Worm (Caenorhabditis elegans) whole organism, L4 larva: ENCODE results near the gene ubxn-5.

ENCODE experiments used
- D1046.2 ChIP-seq: fragments of 200-800 bp; sonication (Bioruptor generic); IDR thresholded peaks from 2 replicates; pipeline ENCODE4 v1.3.6; 2022; ENCODE audit warnings: missing genetic modification characterization, missing compliant biosample characterization
- T26A8.4 ChIP-seq: fragments of 200-800 bp; sonication (Bioruptor generic); IDR thresholded peaks from 2 replicates; pipeline ENCODE4 v1.3.6; 2022; ENCODE audit warnings: missing genetic modification characterization, missing compliant biosample characterization
- ZK337.2 ChIP-seq: fragments of 200-800 bp; sonication (Bioruptor generic); IDR thresholded peaks from 2 replicates; pipeline ENCODE4 v1.3.6; 2022; ENCODE audit warnings: missing genetic modification reagents, missing genetic modification characterization, missing compliant biosample characterization
- aha-1 ChIP-seq: fragments of 150-350 bp; peaks from one replicate; lab custom pipeline; 2014; ENCODE audit warnings: missing biosample characterization, missing genetic modification characterization
- aly-2 ChIP-seq: sonication (generic microtip); optimal IDR thresholded peaks from 2 replicates; lab custom pipeline; 2018; ENCODE audit warnings: missing biosample characterization, missing genetic modification characterization
- arid-1 ChIP-seq: fragments of 200-800 bp; sonication (Bioruptor generic); conservative IDR thresholded peaks from 2 replicates; pipeline ENCODE4 v1.3.6; 2022; ENCODE audit warnings: missing genetic modification reagents, missing genetic modification characterization, missing compliant biosample characterization
- ceh-20 ChIP-seq: fragments of 200-800 bp; sonication (Bioruptor generic); IDR thresholded peaks from 2 replicates; pipeline ENCODE4 v1.3.6; 2022; ENCODE audit warnings: missing genetic modification reagents, missing genetic modification characterization, missing compliant biosample characterization
- ceh-32 ChIP-seq: sonication (generic microtip); optimal IDR thresholded peaks from 2 replicates; lab custom pipeline; 2016; ENCODE audit warnings: mild to moderate bottlenecking, missing genetic modification characterization, missing compliant biosample characterization; ENCODE audit not compliant: poor library complexity
- ceh-44 ChIP-seq: fragments of 200-800 bp; sonication (Bioruptor generic); IDR thresholded peaks from 2 replicates; pipeline ENCODE4 v1.3.6; 2022; ENCODE audit warnings: missing genetic modification reagents, missing genetic modification characterization, missing compliant biosample characterization
- ceh-82 ChIP-seq: sonication (generic microtip); optimal IDR thresholded peaks from 2 replicates; lab custom pipeline; 2017; ENCODE audit warnings: missing biosample characterization, missing genetic modification characterization
- daf-12 ChIP-seq: fragments of 150-350 bp; optimal IDR thresholded peaks from 2 replicates; lab custom pipeline; 2014; ENCODE audit warnings: missing biosample characterization, missing genetic modification reagents, missing genetic modification characterization
- daf-16 ChIP-seq, 3 experiments: sonication (generic microtip); optimal IDR thresholded peaks; 2 replicates each; lab custom pipeline; 2016 to 2017; ENCODE audit warnings: missing genetic modification characterization in 3 of 3, missing genetic modification reagents in 3 of 3, mild to moderate bottlenecking in 2 of 3, missing compliant biosample characterization in 2 of 3, missing biosample characterization in 1 of 3, moderate library complexity in 1 of 3
- daf-19 ChIP-seq: fragments of 200-800 bp; sonication (Bioruptor generic); conservative IDR thresholded peaks from 2 replicates; pipeline ENCODE4 v1.3.6; 2022; ENCODE audit warnings: missing genetic modification characterization, missing compliant biosample characterization
- daf-8 ChIP-seq: fragments of 200-800 bp; sonication (Bioruptor generic); IDR thresholded peaks from 2 replicates; pipeline ENCODE4 v1.3.6; 2022; ENCODE audit warnings: missing genetic modification characterization, missing compliant biosample characterization
- dmd-8 ChIP-seq: fragments of 200-800 bp; sonication (Bioruptor generic); IDR thresholded peaks from 2 replicates; pipeline ENCODE4 v1.3.6; 2022; ENCODE audit warnings: missing genetic modification characterization, missing compliant biosample characterization
- dpl-1 ChIP-seq: fragments of 150-350 bp; optimal IDR thresholded peaks from 2 replicates; lab custom pipeline; 2014; ENCODE audit warnings: missing biosample characterization, missing genetic modification reagents, missing genetic modification characterization
- fkh-10 ChIP-seq: fragments of 150-350 bp; optimal IDR thresholded peaks from 2 replicates; lab custom pipeline; 2014; ENCODE audit warnings: missing biosample characterization, missing genetic modification reagents, missing genetic modification characterization
- gei-8 ChIP-seq: fragments of 200-800 bp; sonication (Bioruptor generic); optimal IDR thresholded peaks from 2 replicates; lab custom pipeline; 2018; ENCODE audit warnings: mild to moderate bottlenecking, missing genetic modification characterization, missing compliant biosample characterization
- hlh-11 ChIP-seq: fragments of 200-800 bp; sonication (Bioruptor generic); optimal IDR thresholded peaks from 2 replicates; lab custom pipeline; 2018; ENCODE audit warnings: mild to moderate bottlenecking, missing genetic modification characterization, missing compliant biosample characterization
- jun-1 ChIP-seq: fragments of 150-350 bp; optimal IDR thresholded peaks from 2 replicates; lab custom pipeline; 2014; ENCODE audit warnings: missing biosample characterization, missing genetic modification reagents, missing genetic modification characterization
- lin-15B ChIP-seq: fragments of 150-350 bp; sonication (generic microtip); optimal IDR thresholded peaks from 3 replicates; lab custom pipeline; 2014; ENCODE audit warnings: missing biosample characterization, missing genetic modification characterization
- lir-3 ChIP-seq: sonication (generic microtip); optimal IDR thresholded peaks from 2 replicates; lab custom pipeline; 2016; ENCODE audit warnings: mild to moderate bottlenecking, missing genetic modification characterization, missing compliant biosample characterization
- lsy-2 ChIP-seq, 2 experiments: fragments of 150-350 bp in 1 of 2; sonication (generic microtip) in 1 of 2; optimal IDR thresholded peaks; 2 replicates each; lab custom pipeline; 2014 to 2017; ENCODE audit warnings: missing biosample characterization in 2 of 2, missing genetic modification characterization in 2 of 2
- madf-9 ChIP-seq: fragments of 200-800 bp; sonication (Bioruptor generic); conservative IDR thresholded peaks from 2 replicates; pipeline ENCODE4 v1.3.6; 2022; ENCODE audit warnings: missing genetic modification reagents, missing genetic modification characterization, missing compliant biosample characterization
- mdl-1 ChIP-seq, 2 experiments: fragments of 150-350 bp in 1 of 2; sonication (generic microtip) in 1 of 2; optimal IDR thresholded peaks; 2 replicates each; lab custom pipeline; 2014 to 2017; ENCODE audit warnings: missing biosample characterization in 2 of 2, missing genetic modification characterization in 2 of 2
- mdt-29 ChIP-seq: fragments of 200-800 bp; sonication (Bioruptor generic); IDR thresholded peaks from 2 replicates; pipeline ENCODE4 v1.3.6; 2022; ENCODE audit warnings: missing genetic modification reagents, missing genetic modification characterization, missing compliant biosample characterization
- mxl-2 ChIP-seq: fragments of 200-800 bp; sonication (Bioruptor generic); conservative IDR thresholded peaks from 2 replicates; pipeline ENCODE4 v1.3.6; 2022; ENCODE audit warnings: missing genetic modification reagents, missing genetic modification characterization, missing compliant biosample characterization
- nhr-10 ChIP-seq: fragments of 150-350 bp; optimal IDR thresholded peaks from 2 replicates; lab custom pipeline; 2014; ENCODE audit warnings: missing biosample characterization, missing genetic modification characterization
- nhr-102 ChIP-seq: sonication (generic microtip); optimal IDR thresholded peaks from 2 replicates; lab custom pipeline; 2016; ENCODE audit warnings: mild to moderate bottlenecking, missing genetic modification characterization, moderate library complexity, missing compliant biosample characterization
- nhr-11 ChIP-seq: fragments of 150-350 bp; optimal IDR thresholded peaks from 2 replicates; lab custom pipeline; 2014; ENCODE audit warnings: missing biosample characterization, missing genetic modification characterization
- nhr-6 ChIP-seq: fragments of 150-350 bp; optimal IDR thresholded peaks from 2 replicates; lab custom pipeline; 2014; ENCODE audit warnings: missing biosample characterization, missing genetic modification characterization
- nhr-76 ChIP-seq: fragments of 150-350 bp; optimal IDR thresholded peaks from 2 replicates; lab custom pipeline; 2014; ENCODE audit warnings: missing biosample characterization, missing genetic modification characterization
- pqm-1 ChIP-seq: sonication (generic microtip); optimal IDR thresholded peaks from 2 replicates; lab custom pipeline; 2017; ENCODE audit warnings: missing biosample characterization, missing genetic modification characterization
- rbr-2 ChIP-seq: sonication (generic microtip); optimal IDR thresholded peaks from 2 replicates; lab custom pipeline; 2016; ENCODE audit warnings: missing genotype, missing genetic modification characterization, missing compliant biosample characterization
- set-16 ChIP-seq: fragments of 200-800 bp; sonication (Bioruptor generic); IDR thresholded peaks from 2 replicates; pipeline ENCODE4 v1.3.6; 2022; ENCODE audit warnings: missing genetic modification reagents, missing genetic modification characterization, missing compliant biosample characterization
- snpc-1.2 ChIP-seq: fragments of 200-800 bp; sonication (Bioruptor generic); IDR thresholded peaks from 2 replicates; pipeline ENCODE4 v1.3.6; 2022; ENCODE audit warnings: missing genetic modification reagents, missing genetic modification characterization, missing compliant biosample characterization
- unc-62 ChIP-seq, 3 experiments: fragments of 150-350 bp in 1 of 3; sonication (generic microtip); optimal IDR thresholded peaks in 2 of 3; peaks in 1 of 3; 1 replicate in 1 of 3; 2 replicates in 2 of 3; lab custom pipeline; 2014 to 2017; ENCODE audit warnings: missing biosample characterization in 3 of 3, missing genetic modification characterization in 3 of 3, missing genetic modification reagents in 3 of 3, missing genotype in 1 of 3
- zfp-2 ChIP-seq: sonication (generic microtip); optimal IDR thresholded peaks from 2 replicates; lab custom pipeline; 2016; ENCODE audit warnings: mild to moderate bottlenecking, missing genetic modification characterization, missing compliant biosample characterization
- zfp-3 ChIP-seq: fragments of 200-800 bp; sonication (Bioruptor generic); conservative IDR thresholded peaks from 2 replicates; pipeline ENCODE4 v1.3.6; 2022; ENCODE audit warnings: missing genetic modification reagents, missing genetic modification characterization, missing compliant biosample characterization
- zip-2 ChIP-seq: fragments of 150-350 bp; optimal IDR thresholded peaks from 2 replicates; lab custom pipeline; 2014; ENCODE audit warnings: missing biosample characterization, missing genetic modification characterization

The ubxn-5 gene

ce11 chrII:10271093-10271492 lies 36.8 kb upstream of the ubxn-5 start, which contains the start of gene F54B3.4:
Gene F54B3.4, minus strand, starts transcription at chrII:10271193.
- TF ChIP-seq dpl-1 (GFP tag; lab: Kevin White, UChicago) (no peak), dmd-8 (GFP tag; lab: Robert Waterston, UW) (no peak), D1046.2 (GFP tag; lab: Robert Waterston, UW) (no peak), hlh-11 (tag; lab: Kevin White, UChicago) (no peak), nhr-10 (tag; lab: Kevin White, UChicago) (no peak), nhr-11 (tag; lab: Kevin White, UChicago) (no peak), zip-2 (no peak), daf-12 (tag; lab: Kevin White, UChicago) (no peak), fkh-10 (GFP tag; lab: Kevin White, UChicago) (no peak), ceh-82 (no peak), jun-1 (tag; lab: Kevin White, UChicago) (no peak), zfp-2 (no peak), zfp-3 (no peak)

ce11 chrII:10270052-10270451 lies 35.8 kb upstream of the ubxn-5 start, which contains the start of gene F54B3.2:
Gene F54B3.2, minus strand, starts transcription at chrII:10270152.
- TF ChIP-seq pqm-1 (tag; lab: Kevin White, UChicago), result no peak
- TF ChIP-seq ceh-32 (tag; lab: Kevin White, UChicago), result no peak
- TF ChIP-seq mdl-1 (tag; optimal IDR thresholded peaks at IDR 0.05; lab: Kevin White, UChicago), result no peak
- TF ChIP-seq T26A8.4 (GFP tag; lab: Robert Waterston, UW), result no peak
- no peak for TF ChIP-seq ZK337.2 (GFP tag; lab: Robert Waterston, UW)
- TF ChIP-seq nhr-11 (tag; lab: Kevin White, UChicago), result no peak

ce11 chrII:10261261-10261660 lies 27.0 kb upstream of the ubxn-5 start:
- TF ChIP-seq lsy-2 (tag; optimal IDR thresholded peaks at IDR 0.05; lab: Kevin White, UChicago) (no peak), aly-2 (tag; lab: Kevin White, UChicago) (no peak), daf-19 (GFP tag; lab: Robert Waterston, UW) (no peak), unc-62 (GFP tag; optimal IDR thresholded peaks at IDR 0.05 in 1 of 2; lab: Kevin White, UChicago) (peak in 1 of 2 experiments; percentile 95), unc-62 (tag; optimal IDR thresholded peaks at IDR 0.05; lab: Kevin White, UChicago) (no peak), nhr-76 (tag; lab: Kevin White, UChicago) (no peak)

- TF ChIP-seq aha-1 (tag; lab: Kevin White, UChicago), result peak; percentile 92
- no peak for TF ChIP-seq daf-8
Observed at ce11 chrII:10252048-10252447, 17.8 kb upstream of the ubxn-5 start.

ce11 chrII:10250966-10251365 lies 16.7 kb upstream of the ubxn-5 start, which contains the start of gene F54B3.1:
Gene F54B3.1, plus strand, starts transcription at chrII:10251266.
- TF ChIP-seq gei-8 (no peak), zfp-3 (no peak), ceh-82 (no peak), lsy-2 (tag; optimal IDR thresholded peaks at IDR 0.05; lab: Kevin White, UChicago) (no peak)
- TF ChIP-seq, all 104 proteins: peak for 0

ce11 chrII:10248355-10249041 lies 14.2 kb upstream of the ubxn-5 start, which contains the start of gene atad-3:
Gene atad-3, plus strand, starts transcription at chrII:10248991.
- TF ChIP-seq snpc-1.2 (peak; percentile 85), ceh-20 (GFP tag; lab: Robert Waterston, UW) (peak; percentile 97), mxl-2 (peak; percentile 82), rbr-2 (tag; lab: Kevin White, UChicago) (peak; percentile 87), set-16 (GFP tag; lab: Robert Waterston, UW) (peak; percentile 58), zfp-2 (peak; percentile 41), nhr-102 (tag; lab: Kevin White, UChicago) (peak; percentile 65), hlh-11 (tag; lab: Kevin White, UChicago) (peak; percentile 79), ceh-44 (GFP tag; lab: Robert Waterston, UW) (peak; percentile 98), nhr-6 (tag; lab: Kevin White, UChicago) (peak; percentile 12), arid-1 (GFP tag; lab: Robert Waterston, UW) (peak; percentile 92), daf-16 (GFP tag; optimal IDR thresholded peaks at IDR 0.05; lab: Kevin White, UChicago) (peak in 1 of 2 experiments; percentile 37), daf-16 (tag; optimal IDR thresholded peaks at IDR 0.05; lab: Kevin White, UChicago) (peak; percentile 24), mdt-29 (peak; percentile 75), lin-15B (tag; lab: Kevin White, UChicago) (peak; percentile 33), lir-3 (peak; percentile 26), madf-9 (GFP tag; lab: Robert Waterston, UW) (peak; percentile 93), aha-1 (tag; lab: Kevin White, UChicago) (peak; percentile 90)
